Fruit fly (Drosophila melanogaster) whole organism, embryonic: ENCODE results near the gene CG9737.

Experiments
- Adf1 ChIP-seq: fragments of 200-800 bp; sonication (Bioruptor generic); IDR thresholded peaks from 2 replicates; pipeline ENCODE4 v1.3.6; 2022; ENCODE audit warnings: missing biosample characterization, missing genetic modification characterization
- Awh ChIP-seq: fragments of 200-800 bp; sonication (Bioruptor generic); IDR thresholded peaks from 2 replicates; pipeline ENCODE4, ENCODE4 v1.3.6; 2022; ENCODE audit warnings: missing biosample characterization, missing genetic modification characterization
- B-H1 ChIP-seq: fragments of 200-800 bp; sonication (Bioruptor generic); IDR thresholded peaks from 3 replicates; pipeline ENCODE4 v1.3.6; 2022; ENCODE audit warnings: missing biosample characterization, missing genetic modification characterization
- BEAF-32 ChIP-seq: fragments of 200-800 bp; sonication (Bioruptor generic); optimal IDR thresholded peaks from 3 replicates; lab custom pipeline; 2017; ENCODE audit warnings: missing biosample characterization, missing genetic modification characterization, mild to moderate bottlenecking, moderate library complexity, missing genetic modification reagents
- CG10321 ChIP-seq: fragments of 200-800 bp; sonication (Bioruptor generic); IDR thresholded peaks from 2 replicates; pipeline ENCODE4 v1.3.6; 2022; ENCODE audit warnings: missing biosample characterization, missing genetic modification characterization
- CG11247 ChIP-seq: fragments of 200-800 bp; sonication (Bioruptor generic); IDR thresholded peaks from 2 replicates; pipeline ENCODE4 v1.3.6; 2022; ENCODE audit warnings: missing biosample characterization, missing genetic modification characterization
- CG11398 ChIP-seq: fragments of 200-800 bp; sonication (Bioruptor generic); optimal IDR thresholded peaks from 2 replicates; lab custom pipeline; 2016; ENCODE audit warnings: missing biosample characterization, missing genetic modification characterization
- CG12299 ChIP-seq: fragments of 200-800 bp; sonication (Bioruptor generic); optimal IDR thresholded peaks from 2 replicates; lab custom pipeline; 2018; ENCODE audit warnings: missing biosample characterization, mild to moderate bottlenecking, missing genetic modification characterization
- CG12659 ChIP-seq: fragments of 200-800 bp; sonication (Bioruptor generic); optimal IDR thresholded peaks from 3 replicates; lab custom pipeline; 2017; ENCODE audit warnings: mild to moderate bottlenecking, missing biosample characterization, missing genetic modification reagents, missing genetic modification characterization
- CG12769 ChIP-seq: fragments of 200-800 bp; sonication (Bioruptor generic); optimal IDR thresholded peaks from 2 replicates; lab custom pipeline; 2019; ENCODE audit warnings: missing biosample characterization, mild to moderate bottlenecking, missing genetic modification characterization, moderate library complexity
- CG13894 ChIP-seq: fragments of 200-800 bp; sonication (Bioruptor generic); optimal IDR thresholded peaks from 3 replicates; lab custom pipeline; 2018; ENCODE audit warnings: missing biosample characterization, mild to moderate bottlenecking, missing genetic modification characterization, moderate library complexity
- CG17328 ChIP-seq: fragments of 200-800 bp; sonication (Bioruptor generic); IDR thresholded peaks from 2 replicates; pipeline ENCODE4 v1.3.6; 2022; ENCODE audit warnings: missing biosample characterization, missing genetic modification characterization
- CG9609 ChIP-seq: fragments of 200-800 bp; sonication (Bioruptor generic); optimal IDR thresholded peaks from 3 replicates; lab custom pipeline; 2016; ENCODE audit warnings: missing biosample characterization, missing genetic modification characterization
- CG9932 ChIP-seq: fragments of 200-800 bp; sonication (Bioruptor generic); IDR thresholded peaks from 2 replicates; pipeline ENCODE4 v1.3.6; 2022; ENCODE audit warnings: missing biosample characterization, missing genetic modification characterization
- Chrac-16 ChIP-seq: fragments of 200-800 bp; sonication (Bioruptor generic); optimal IDR thresholded peaks from 3 replicates; lab custom pipeline; 2016; ENCODE audit warnings: missing biosample characterization, missing genetic modification characterization
- Fer2 ChIP-seq: fragments of 200-800 bp; sonication (Bioruptor generic); optimal IDR thresholded peaks from 2 replicates; lab custom pipeline; 2018; ENCODE audit warnings: missing biosample characterization, mild to moderate bottlenecking, missing genetic modification characterization, moderate library complexity
- Fer3 ChIP-seq: fragments of 200-800 bp; sonication (Bioruptor generic); optimal IDR thresholded peaks from 2 replicates; lab custom pipeline; 2018; ENCODE audit warnings: missing biosample characterization, mild to moderate bottlenecking, missing genetic modification characterization, moderate library complexity
- Gsc ChIP-seq: fragments of 200-800 bp; sonication (Bioruptor generic); IDR thresholded peaks from 2 replicates; pipeline ENCODE4 v1.3.6; 2022; ENCODE audit warnings: missing biosample characterization, missing genetic modification characterization
- H15 ChIP-seq: fragments of 200-800 bp; sonication (Bioruptor generic); IDR thresholded peaks from 3 replicates; pipeline ENCODE4 v1.3.6; 2022; ENCODE audit warnings: missing biosample characterization, missing genetic modification characterization
- HLH4C ChIP-seq: fragments of 200-800 bp; sonication (Bioruptor generic); IDR thresholded peaks from 3 replicates; pipeline ENCODE4 v1.3.6; 2022; ENCODE audit warnings: missing biosample characterization, missing genetic modification characterization; ENCODE audit not compliant: partially characterized antibody
- HmgD ChIP-seq: fragments of 200-800 bp; sonication (Bioruptor generic); optimal IDR thresholded peaks from 3 replicates; lab custom pipeline; 2016; ENCODE audit warnings: missing biosample characterization, missing genetic modification characterization
- Hmx ChIP-seq: fragments of 200-800 bp; sonication (Bioruptor generic); optimal IDR thresholded peaks from 2 replicates; lab custom pipeline; 2016; ENCODE audit warnings: missing biosample characterization, missing genetic modification characterization
- Hsf ChIP-seq: fragments of 200-800 bp; sonication (Bioruptor generic); optimal IDR thresholded peaks from 3 replicates; lab custom pipeline; 2016; ENCODE audit warnings: missing biosample characterization, missing genetic modification characterization
- Lhr ChIP-seq: fragments of 200-800 bp; sonication (Bioruptor generic); optimal IDR thresholded peaks from 3 replicates; lab custom pipeline; 2017; ENCODE audit warnings: mild to moderate bottlenecking, missing biosample characterization, missing genetic modification reagents, missing genetic modification characterization
- Lpt ChIP-seq: fragments of >200 bp; optimal IDR thresholded peaks from 2 replicates; lab custom pipeline; 2018; ENCODE audit warnings: missing biosample characterization, missing genetic modification characterization
- Med ChIP-seq: fragments of 200-800 bp; sonication (Bioruptor generic); peaks from one replicate; lab custom pipeline; 2016; ENCODE audit warnings: missing biosample characterization, missing genetic modification characterization, mild to moderate bottlenecking, inconsistent platforms, moderate library complexity
- Mes4 ChIP-seq: fragments of 200-800 bp; sonication (Bioruptor generic); optimal IDR thresholded peaks from 2 replicates; lab custom pipeline; 2016; ENCODE audit warnings: missing biosample characterization, missing genetic modification characterization
- NC2β ChIP-seq: fragments of 200-800 bp; sonication (Bioruptor generic); optimal IDR thresholded peaks from 2 replicates; lab custom pipeline; 2016; ENCODE audit warnings: missing biosample characterization, missing genetic modification characterization
- Sox100B ChIP-seq: fragments of 200-800 bp; sonication (Bioruptor generic); optimal IDR thresholded peaks from 3 replicates; lab custom pipeline; 2018; ENCODE audit warnings: missing biosample characterization, mild to moderate bottlenecking, missing genetic modification characterization
- TFAM ChIP-seq: fragments of 200-800 bp; sonication (Bioruptor generic); optimal IDR thresholded peaks from 2 replicates; lab custom pipeline; 2017; ENCODE audit warnings: missing biosample characterization, missing genetic modification characterization, inconsistent platforms
- Taf1 ChIP-seq: fragments of 200-800 bp; sonication (Bioruptor generic); IDR thresholded peaks from 2 replicates; pipeline ENCODE4 v1.3.6; 2022; ENCODE audit warnings: missing biosample characterization, missing genetic modification characterization
- YL-1 ChIP-seq: fragments of 200-800 bp; sonication (Bioruptor generic); optimal IDR thresholded peaks from 3 replicates; lab custom pipeline; 2017; ENCODE audit warnings: missing biosample characterization, mild to moderate bottlenecking, missing genetic modification characterization
- az2 ChIP-seq: fragments of 200-800 bp; sonication (Bioruptor generic); optimal IDR thresholded peaks from 3 replicates; lab custom pipeline; 2016; ENCODE audit warnings: missing biosample characterization, missing genetic modification characterization
- ci ChIP-seq: fragments of 200-800 bp; sonication (Bioruptor generic); IDR thresholded peaks from 3 replicates; pipeline ENCODE4 v1.3.6; 2022; ENCODE audit warnings: missing biosample characterization, missing genetic modification characterization
- corto ChIP-seq: fragments of 200-800 bp; sonication (Bioruptor generic); optimal IDR thresholded peaks from 2 replicates; lab custom pipeline; 2016; ENCODE audit warnings: missing biosample characterization, mild to moderate bottlenecking, missing genetic modification characterization, moderate library complexity
- crc ChIP-seq: fragments of 200-800 bp; sonication (Bioruptor generic); optimal IDR thresholded peaks from 2 replicates; lab custom pipeline; 2016; ENCODE audit warnings: missing biosample characterization, missing genetic modification characterization
- cwo ChIP-seq: fragments of 200-800 bp; sonication (Bioruptor generic); optimal IDR thresholded peaks from 3 replicates; lab custom pipeline; 2017; ENCODE audit warnings: missing biosample characterization, missing genetic modification characterization, mild to moderate bottlenecking, moderate library complexity, missing genetic modification reagents
- dan ChIP-seq: fragments of 200-800 bp; sonication (Bioruptor generic); IDR thresholded peaks from 2 replicates; pipeline ENCODE4 v1.3.6; 2022; ENCODE audit warnings: missing biosample characterization, missing genetic modification characterization
- dmrt99B ChIP-seq: fragments of 200-800 bp; sonication (Bioruptor generic); optimal IDR thresholded peaks from 2 replicates; lab custom pipeline; 2018; ENCODE audit warnings: missing biosample characterization, mild to moderate bottlenecking, missing genetic modification characterization, moderate library complexity
- gfzf ChIP-seq: fragments of 200-800 bp; sonication (Bioruptor generic); optimal IDR thresholded peaks from 2 replicates; lab custom pipeline; 2016; ENCODE audit warnings: missing biosample characterization, mild to moderate bottlenecking, missing genetic modification characterization, moderate library complexity
- gsb-n ChIP-seq: fragments of 200-800 bp; sonication (Bioruptor generic); optimal IDR thresholded peaks from 3 replicates; lab custom pipeline; 2018; ENCODE audit warnings: missing biosample characterization, mild to moderate bottlenecking, missing genetic modification characterization
- lilli ChIP-seq: fragments of 200-800 bp; sonication (Bioruptor generic); optimal IDR thresholded peaks from 3 replicates; lab custom pipeline; 2016; ENCODE audit warnings: missing biosample characterization, missing genetic modification characterization
- luna ChIP-seq: fragments of 200-800 bp; sonication (Bioruptor generic); optimal IDR thresholded peaks from 2 replicates; lab custom pipeline; 2016; ENCODE audit warnings: missing biosample characterization, missing genetic modification characterization
- prd ChIP-seq, 3 experiments: fragments of >200 bp in 2 of 3; fragments of 200-800 bp in 1 of 3; sonication (Bioruptor generic) in 1 of 3; optimal IDR thresholded peaks in 2 of 3; IDR thresholded peaks in 1 of 3; 2 replicates in 2 of 3; 3 replicates in 1 of 3; pipeline versions ENCODE4 v1.3.6 to Lab custom; 2017 to 2022; ENCODE audit warnings: missing biosample characterization in 1 of 3, missing genetic modification characterization in 1 of 3
- rib ChIP-seq: fragments of 200-800 bp; sonication (Bioruptor generic); IDR thresholded peaks from 2 replicates; pipeline ENCODE4 v1.3.6; 2022; ENCODE audit warnings: missing biosample characterization, missing genetic modification characterization
- ro ChIP-seq: fragments of 200-800 bp; sonication (Bioruptor generic); IDR thresholded peaks from 2 replicates; pipeline ENCODE4 v1.3.6; 2022; ENCODE audit warnings: missing biosample characterization, missing genetic modification characterization
- sens-2 ChIP-seq: fragments of 200-800 bp; sonication (Bioruptor generic); IDR thresholded peaks from 2 replicates; pipeline ENCODE4 v1.3.6; 2022; ENCODE audit warnings: missing biosample characterization, missing genetic modification characterization
- sisA ChIP-seq: fragments of 200-800 bp; sonication (Bioruptor generic); IDR thresholded peaks from 2 replicates; pipeline ENCODE4 v1.3.6; 2022; ENCODE audit warnings: missing biosample characterization, missing genetic modification characterization
- trem ChIP-seq: fragments of 200-800 bp; optimal IDR thresholded peaks from 3 replicates; lab custom pipeline; 2019; ENCODE audit warnings: missing biosample characterization, mild to moderate bottlenecking, missing genetic modification characterization, moderate library complexity
- usp ChIP-seq: fragments of >200 bp; optimal IDR thresholded peaks from 2 replicates; lab custom pipeline; 2017; ENCODE audit warnings: missing biosample characterization, missing genetic modification characterization
- vvl ChIP-seq: fragments of 200-800 bp; sonication (Bioruptor generic); IDR thresholded peaks from 2 replicates; pipeline ENCODE4 v1.3.6; 2022; ENCODE audit warnings: missing biosample characterization, missing genetic modification characterization
- z ChIP-seq: fragments of 200-800 bp; sonication (Bioruptor generic); IDR thresholded peaks from 3 replicates; pipeline ENCODE4 v1.3.6; 2022; ENCODE audit warnings: missing biosample characterization, missing genetic modification characterization

Gene CG9737

DNA sequence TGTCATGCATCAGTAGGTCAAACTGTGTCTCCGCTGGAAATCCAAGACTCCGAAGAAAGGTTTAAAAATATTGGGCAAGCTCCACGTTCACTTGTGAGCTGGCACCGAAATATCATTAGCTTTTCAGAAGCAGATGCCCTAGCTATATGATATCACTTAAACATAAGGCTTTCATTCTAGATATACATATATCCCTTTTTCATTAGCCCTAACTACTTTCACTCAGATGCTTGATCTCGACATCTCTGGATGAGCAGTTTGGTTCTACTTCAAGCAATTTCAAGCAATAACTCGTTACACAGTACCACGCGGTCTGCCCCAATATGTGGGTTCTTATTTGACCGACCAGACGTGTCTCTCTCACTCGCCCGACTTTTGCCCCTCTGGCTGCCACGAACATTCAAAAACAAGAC lies 51.6 kb downstream of the CG9737 start (continued):
- no peak for TF ChIP-seq z
- no peak for TF ChIP-seq luna
- no peak for TF ChIP-seq Lpt (GFP tag; lab: Kevin White, UChicago)
- no peak for TF ChIP-seq corto (GFP tag; lab: Kevin White, UChicago)
- no peak for TF ChIP-seq TFAM (GFP tag; lab: Kevin White, UChicago)
- no peak for TF ChIP-seq CG13894 (tag; lab: Kevin White, UChicago)
- peak; percentile 53 for TF ChIP-seq dmrt99B (tag; lab: Kevin White, UChicago)
- TF ChIP-seq CG9609 (GFP tag; lab: Kevin White, UChicago), result peak; percentile 48
- TF ChIP-seq Taf1 (GFP tag; lab: Robert Waterston, UW), result no peak
- TF ChIP-seq CG17328 (GFP tag; lab: Robert Waterston, UW), result no peak
- TF ChIP-seq trem (tag; lab: Kevin White, UChicago), result no peak
- TF ChIP-seq dan (GFP tag; lab: Robert Waterston, UW), result no peak
- no peak for TF ChIP-seq CG11247 (GFP tag; lab: Robert Waterston, UW)
- TF ChIP-seq cwo, result peak; percentile 39
- no peak for TF ChIP-seq sens-2
- peak; percentile 34 for TF ChIP-seq Sox100B (GFP tag; lab: Kevin White, UChicago)
- no peak for TF ChIP-seq CG10321
- TF ChIP-seq vvl (GFP tag; lab: Robert Waterston, UW), result no peak; the same call in 1 of the 2 replicates
- TF ChIP-seq H15 (GFP tag; lab: Robert Waterston, UW), result no peak
- no peak for TF ChIP-seq BEAF-32 (GFP tag; lab: Kevin White, UChicago)
- TF ChIP-seq Gsc (GFP tag; lab: Robert Waterston, UW), result no peak
- TF ChIP-seq B-H1, result no peak
- TF ChIP-seq Mes4, result peak; percentile 50
- TF ChIP-seq HmgD (GFP tag; lab: Kevin White, UChicago), result no peak
- TF ChIP-seq YL-1 (GFP tag; lab: Kevin White, UChicago), result no peak
- no peak for TF ChIP-seq HLH4C (GFP tag; lab: Robert Waterston, UW)
- no peak for TF ChIP-seq Awh
- TF ChIP-seq Hmx (GFP tag; lab: Kevin White, UChicago), result no peak
- TF ChIP-seq crc (GFP tag; lab: Kevin White, UChicago), result no peak
- no peak for TF ChIP-seq usp (GFP tag; lab: Kevin White, UChicago)
- TF ChIP-seq prd (optimal IDR thresholded peaks at IDR 0.05; lab: Kevin White, UChicago), result no peak
- TF ChIP-seq prd (GFP tag; IDR thresholded peaks at IDR 0.05; lab: Robert Waterston, UW), result peak; percentile 6; the same call in 1 of the 3 replicates
- no peak for TF ChIP-seq gfzf (GFP tag; lab: Kevin White, UChicago)
- TF ChIP-seq Fer3 (tag; lab: Kevin White, UChicago), result no peak
- peak; percentile 31 for TF ChIP-seq Hsf (GFP tag; lab: Kevin White, UChicago)
- no peak for TF ChIP-seq NC2β (GFP tag; lab: Kevin White, UChicago)
- no peak for TF ChIP-seq ro (GFP tag; lab: Robert Waterston, UW)
- no peak for TF ChIP-seq Adf1 (GFP tag; lab: Robert Waterston, UW)
- TF ChIP-seq CG9932 (GFP tag; lab: Robert Waterston, UW), result 0 out of 2 replicates have a peak, but pooled peaks have one; percentile 1
- TF ChIP-seq ci, result no peak
- no peak for TF ChIP-seq Lhr (GFP tag; lab: Kevin White, UChicago)
- peak; percentile 27 for TF ChIP-seq gsb-n (tag; lab: Kevin White, UChicago)
- TF ChIP-seq Chrac-16 (GFP tag; lab: Kevin White, UChicago), result peak; percentile 32
- no peak for TF ChIP-seq Fer2
- TF ChIP-seq lilli (GFP tag; lab: Kevin White, UChicago), result peak; percentile 62
- TF ChIP-seq sisA, result no peak
- TF ChIP-seq CG12659 (GFP tag; lab: Kevin White, UChicago), result peak; percentile 56
- TF ChIP-seq Med (GFP tag; lab: Kevin White, UChicago), result peak; percentile 92
- TF ChIP-seq rib (GFP tag; lab: Robert Waterston, UW), result no peak
- TF ChIP-seq az2, result peak; percentile 34
- TF ChIP-seq CG12769 (tag; lab: Kevin White, UChicago), result no peak
- TF ChIP-seq CG11398, result no peak
- no peak for TF ChIP-seq CG12299 (tag; lab: Kevin White, UChicago)
